Fruit fly (Drosophila melanogaster) whole organism, wandering third instar larva: Measurements from ENCODE around the gene CG32206.

Experiments
- Abd-B ChIP-seq: fragments of >200 bp; optimal IDR thresholded peaks from 2 replicates; lab custom pipeline; 2017; ENCODE audit warnings: missing biosample characterization, missing genetic modification characterization
- CG32264 ChIP-seq: fragments of 200-800 bp; sonication (Bioruptor generic); optimal IDR thresholded peaks from 2 replicates; lab custom pipeline; 2016; ENCODE audit warnings: missing biosample characterization, missing genetic modification characterization
- CG9705 ChIP-seq: fragments of 200-800 bp; sonication (Bioruptor generic); optimal IDR thresholded peaks from 2 replicates; lab custom pipeline; 2018; ENCODE audit warnings: missing biosample characterization, mild to moderate bottlenecking, missing genetic modification characterization
- CrebA ChIP-seq: fragments of 200-800 bp; sonication (Bioruptor generic); optimal IDR thresholded peaks from 2 replicates; lab custom pipeline; 2016; ENCODE audit warnings: missing biosample characterization, mild to moderate bottlenecking, missing genetic modification characterization, borderline replicate concordance
- Dfd ChIP-seq: fragments of >200 bp; optimal IDR thresholded peaks from 2 replicates; lab custom pipeline; 2017; ENCODE audit warnings: missing biosample characterization, missing genetic modification characterization
- Dif ChIP-seq: fragments of 200-275, 200-300 bp; sonication (Bioruptor generic); optimal IDR thresholded peaks from 2 replicates; lab custom pipeline; 2018; ENCODE audit warnings: missing biosample characterization, missing genetic modification characterization; ENCODE audit not compliant: partially characterized antibody
- HLH106 ChIP-seq: fragments of 200-800 bp; optimal IDR thresholded peaks from 3 replicates; lab custom pipeline; 2019; ENCODE audit warnings: missing biosample characterization, mild to moderate bottlenecking, missing genetic modification characterization, moderate library complexity
- Hnf4 ChIP-seq: fragments of 200-800 bp; sonication (Bioruptor generic); optimal IDR thresholded peaks from 2 replicates; lab custom pipeline; 2016; ENCODE audit warnings: missing biosample characterization, mild to moderate bottlenecking, missing genetic modification characterization
- Hr78 ChIP-seq: fragments of >200 bp; optimal IDR thresholded peaks from 2 replicates; lab custom pipeline; 2017; ENCODE audit warnings: missing biosample characterization, missing genetic modification characterization
- Hr83 ChIP-seq: fragments of 200-300 bp; sonication (Bioruptor generic); optimal IDR thresholded peaks from 2 replicates; lab custom pipeline; 2016; ENCODE audit warnings: missing biosample characterization, mild to moderate bottlenecking, missing genetic modification characterization, moderate library complexity; ENCODE audit not compliant: poor library complexity, severe bottlenecking
- Jra ChIP-seq: sonication (Bioruptor generic); optimal IDR thresholded peaks from 2 replicates; lab custom pipeline; 2016; ENCODE audit warnings: missing biosample characterization, missing genetic modification characterization
- Mio ChIP-seq: sonication (Bioruptor generic); optimal IDR thresholded peaks from 2 replicates; lab custom pipeline; 2016; ENCODE audit warnings: missing biosample characterization, missing genetic modification characterization
- Myc ChIP-seq: fragments of >200 bp; optimal IDR thresholded peaks from 2 replicates; lab custom pipeline; 2017
- OdsH ChIP-seq: fragments of 200-800 bp; sonication (Bioruptor generic); optimal IDR thresholded peaks from 2 replicates; lab custom pipeline; 2016; ENCODE audit warnings: missing biosample characterization, mild to moderate bottlenecking, missing genetic modification characterization
- Rel ChIP-seq, 2 experiments: fragments of 200-800 bp; sonication (Bioruptor generic) in 1 of 2; optimal IDR thresholded peaks; 2 replicates in 1 of 2; 3 replicates in 1 of 2; lab custom pipeline; 2016 to 2019; ENCODE audit warnings: mild to moderate bottlenecking in 2 of 2, missing biosample characterization in 2 of 2, missing genetic modification characterization in 2 of 2, moderate library complexity in 1 of 2
- Sp1 ChIP-seq: fragments of 200-800 bp; sonication (Bioruptor generic); optimal IDR thresholded peaks from 3 replicates; lab custom pipeline; 2019; ENCODE audit warnings: missing biosample characterization, mild to moderate bottlenecking, missing genetic modification characterization, moderate library complexity
- br ChIP-seq: fragments of 200-800 bp; sonication (Bioruptor generic); optimal IDR thresholded peaks from 2 replicates; lab custom pipeline; 2016; ENCODE audit warnings: missing biosample characterization, missing genetic modification characterization
- brk ChIP-seq: fragments of 200-800 bp; sonication (Bioruptor generic); optimal IDR thresholded peaks from 2 replicates; lab custom pipeline; 2016; ENCODE audit warnings: missing biosample characterization, mild to moderate bottlenecking, missing genetic modification characterization
- dl ChIP-seq, 2 experiments: fragments of 175-275, 200-275 bp in 1 of 2; fragments of 200-275 bp in 1 of 2; sonication (Bioruptor generic); optimal IDR thresholded peaks; lab custom pipeline; 2018; ENCODE audit warnings: mild to moderate bottlenecking in 2 of 2, missing biosample characterization in 2 of 2, missing genetic modification characterization in 2 of 2, moderate library complexity in 2 of 2; ENCODE audit not compliant: partially characterized antibody in 2 of 2, insufficient read depth in 1 of 2
- dmrt93B ChIP-seq: fragments of 200-800 bp; sonication (Bioruptor generic); optimal IDR thresholded peaks from 2 replicates; lab custom pipeline; 2018; ENCODE audit warnings: missing biosample characterization, mild to moderate bottlenecking, missing genetic modification characterization
- dsf ChIP-seq: sonication (Bioruptor generic); optimal IDR thresholded peaks from 2 replicates; lab custom pipeline; 2016; ENCODE audit warnings: missing biosample characterization, missing genetic modification characterization, borderline replicate concordance
- ey ChIP-seq: fragments of 200-800 bp; sonication (Bioruptor generic); optimal IDR thresholded peaks from 2 replicates; lab custom pipeline; 2016; ENCODE audit warnings: missing biosample characterization, missing genetic modification characterization
- foxo ChIP-seq, 2 experiments: fragments of 200-800 bp; sonication (Bioruptor generic); optimal IDR thresholded peaks; 2 replicates in 1 of 2; 3 replicates in 1 of 2; lab custom pipeline; 2016 to 2017; ENCODE audit warnings: missing biosample characterization in 2 of 2, missing genetic modification characterization in 2 of 2
- fru ChIP-seq: fragments of 200-800 bp; sonication (Bioruptor generic); optimal IDR thresholded peaks from 3 replicates; lab custom pipeline; 2016; ENCODE audit warnings: missing biosample characterization, mild to moderate bottlenecking, missing genetic modification characterization
- h ChIP-seq: fragments of 200-800 bp; sonication (Bioruptor generic); optimal IDR thresholded peaks from 3 replicates; lab custom pipeline; 2016; ENCODE audit warnings: missing biosample characterization, mild to moderate bottlenecking, missing genetic modification characterization
- jim ChIP-seq: fragments of 175-275, 200-325 bp; sonication (Bioruptor generic); optimal IDR thresholded peaks from 2 replicates; lab custom pipeline; 2016; ENCODE audit warnings: missing biosample characterization, mild to moderate bottlenecking, missing genetic modification characterization
- lola ChIP-seq: fragments of >200 bp; optimal IDR thresholded peaks from 2 replicates; lab custom pipeline; 2017; ENCODE audit warnings: missing biosample characterization, missing genetic modification characterization
- pan ChIP-seq: fragments of >200 bp; optimal IDR thresholded peaks from 2 replicates; lab custom pipeline; 2017
- psq ChIP-seq: fragments of 200-800 bp; sonication (Bioruptor generic); optimal IDR thresholded peaks from 3 replicates; lab custom pipeline; 2017; ENCODE audit warnings: missing biosample characterization, mild to moderate bottlenecking, missing genetic modification characterization, moderate library complexity
- rgr ChIP-seq: fragments of 200-800 bp; sonication (Bioruptor generic); optimal IDR thresholded peaks from 3 replicates; lab custom pipeline; 2016; ENCODE audit warnings: missing biosample characterization, mild to moderate bottlenecking, missing genetic modification characterization
- sage ChIP-seq: fragments of 200-800 bp; sonication (Bioruptor generic); optimal IDR thresholded peaks from 2 replicates; lab custom pipeline; 2016; ENCODE audit warnings: missing biosample characterization, mild to moderate bottlenecking, missing genetic modification characterization
- sv ChIP-seq: fragments of 200-800 bp; sonication (Bioruptor generic); optimal IDR thresholded peaks from 3 replicates; lab custom pipeline; 2016; ENCODE audit warnings: missing biosample characterization, missing genetic modification characterization
- tai ChIP-seq: sonication (Bioruptor generic); optimal IDR thresholded peaks from 2 replicates; lab custom pipeline; 2016; ENCODE audit warnings: missing biosample characterization, missing genetic modification characterization
- usp ChIP-seq: fragments of >200 bp; optimal IDR thresholded peaks from 2 replicates; lab custom pipeline; 2017; ENCODE audit warnings: missing biosample characterization, missing genetic modification characterization
- woc ChIP-seq: sonication (Bioruptor generic); optimal IDR thresholded peaks from 2 replicates; lab custom pipeline; 2016; ENCODE audit warnings: missing biosample characterization, mild to moderate bottlenecking, missing genetic modification characterization

Gene CG32206

DNA sequence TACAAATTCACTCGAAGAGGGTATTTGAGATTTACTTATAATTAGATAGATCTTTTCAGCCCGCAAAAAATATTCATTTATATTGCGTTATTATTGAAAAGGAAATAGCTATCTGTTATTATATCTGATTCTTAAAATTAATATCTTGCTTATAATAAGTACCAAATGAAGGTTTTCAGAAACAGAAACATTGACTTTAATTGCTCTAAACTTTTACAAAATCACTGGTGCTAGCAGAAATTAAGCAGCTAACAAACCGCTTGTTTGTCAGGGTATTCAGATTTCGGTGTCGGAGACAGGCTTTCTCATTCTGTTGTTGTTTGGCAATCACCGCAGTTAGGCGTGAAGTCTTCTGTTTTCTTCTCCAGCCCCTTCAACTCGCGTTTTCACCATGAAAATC lies 96.1 kb downstream of the CG32206 start:
- no peak for TF ChIP-seq CG9705 (GFP tag; lab: Kevin White, UChicago)
- no peak for TF ChIP-seq HLH106
- TF ChIP-seq ey (GFP tag; lab: Kevin White, UChicago), result no peak
- no peak for TF ChIP-seq CrebA (GFP tag; lab: Kevin White, UChicago)
- TF ChIP-seq Sp1 (GFP tag; lab: Kevin White, UChicago), result no peak
- TF ChIP-seq pan (lab: Kevin White, UChicago), result no peak
- TF ChIP-seq sv, result no peak
- TF ChIP-seq jim (GFP tag; lab: Kevin White, UChicago), result no peak
- no peak for TF ChIP-seq Hr83
- TF ChIP-seq Dif (GFP tag; lab: Kevin White, UChicago), result no peak
- TF ChIP-seq h (GFP tag; lab: Kevin White, UChicago), result no peak

DNA sequence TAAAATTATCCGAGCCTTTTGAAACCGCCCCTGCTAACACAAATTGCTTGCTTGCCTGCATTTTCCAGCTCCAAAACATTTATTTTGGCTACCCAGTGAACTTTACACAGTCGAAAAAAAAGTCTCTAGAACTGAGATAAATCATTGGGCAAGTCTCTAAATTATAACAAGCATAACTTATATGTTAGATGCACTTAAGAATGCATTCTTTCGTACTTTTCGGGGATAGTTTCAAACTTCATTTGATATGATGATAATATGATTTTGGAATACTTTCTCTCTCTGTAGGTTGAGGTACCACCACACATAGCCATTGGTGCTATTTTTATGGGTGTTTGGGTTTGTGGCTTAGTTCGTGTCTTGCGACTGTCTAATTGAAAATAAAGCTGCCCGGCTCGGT lies 97.8 kb downstream of the CG32206 start:
- TF ChIP-seq ey (GFP tag; lab: Kevin White, UChicago), result no peak
- TF ChIP-seq Hr78 (GFP tag; lab: Kevin White, UChicago), result no peak
- TF ChIP-seq sage (GFP tag; lab: Kevin White, UChicago), result no peak
- TF ChIP-seq Rel (GFP tag; optimal IDR thresholded peaks at IDR 0.05; lab: Kevin White, UChicago), result no peak
- TF ChIP-seq Rel (tag; optimal IDR thresholded peaks at IDR 0.05; lab: Kevin White, UChicago), result no peak
- TF ChIP-seq usp (GFP tag; lab: Kevin White, UChicago), result no peak
- no peak for TF ChIP-seq psq (GFP tag; lab: Kevin White, UChicago)
- TF ChIP-seq CrebA (GFP tag; lab: Kevin White, UChicago), result no peak
- no peak for TF ChIP-seq lola (GFP tag; lab: Kevin White, UChicago)
- TF ChIP-seq Abd-B (GFP tag; lab: Kevin White, UChicago), result no peak
- TF ChIP-seq foxo (GFP tag; optimal IDR thresholded peaks at IDR 0.05; lab: Kevin White, UChicago), result peak in 1 of 2 experiments; percentile 6
- TF ChIP-seq Hr83, result no peak
- TF ChIP-seq Dif (GFP tag; lab: Kevin White, UChicago), result no peak
- peak; percentile 16 for TF ChIP-seq h (GFP tag; lab: Kevin White, UChicago)
- peak; percentile 3 for TF ChIP-seq fru (GFP tag; lab: Kevin White, UChicago)
- no peak for TF ChIP-seq sv
- no peak for TF ChIP-seq woc (GFP tag; lab: Kevin White, UChicago)
- TF ChIP-seq CG9705 (GFP tag; lab: Kevin White, UChicago), result no peak

DNA sequence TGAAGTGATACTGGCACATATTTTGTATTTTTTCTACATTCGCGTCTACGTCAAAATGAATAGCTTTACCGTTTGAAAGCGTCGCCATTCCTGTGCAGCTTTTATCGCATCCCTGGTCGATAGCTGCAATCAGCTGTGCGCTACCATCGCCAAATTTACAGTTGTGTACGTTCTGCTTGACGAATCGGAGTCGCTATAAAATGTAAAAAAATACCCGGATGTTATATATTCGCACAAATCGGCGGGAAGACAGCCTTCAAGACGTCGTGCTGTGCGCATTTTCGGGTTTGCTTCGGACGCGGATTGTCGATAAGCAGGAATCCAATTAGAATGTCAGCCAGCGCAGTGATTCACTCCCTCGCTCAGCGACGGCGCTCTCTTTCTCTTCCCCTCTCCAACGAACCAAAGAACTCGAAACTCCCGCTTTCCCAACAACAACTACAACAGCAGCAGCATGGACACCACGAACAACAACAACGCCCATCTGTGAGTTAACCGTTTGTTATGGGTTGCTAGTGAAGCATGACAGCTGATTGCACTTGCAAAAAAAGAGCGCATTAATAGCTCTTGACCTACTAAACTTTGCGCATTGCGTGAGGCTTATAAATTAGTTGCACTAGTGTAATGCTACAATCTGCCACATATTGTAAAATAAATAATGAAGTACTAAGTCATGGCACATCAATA lies 118.0 kb downstream of the CG32206 start:
- TF ChIP-seq Dfd (no peak), psq (GFP tag; lab: Kevin White, UChicago) (no peak), ey (GFP tag; lab: Kevin White, UChicago) (no peak), CG32264 (GFP tag; lab: Kevin White, UChicago) (no peak), Rel (GFP tag; optimal IDR thresholded peaks at IDR 0.05; lab: Kevin White, UChicago) (no peak), Rel (tag; optimal IDR thresholded peaks at IDR 0.05; lab: Kevin White, UChicago) (peak; percentile 73), tai (peak; percentile 61), dl (GFP tag; optimal IDR thresholded peaks at IDR 0.05; lab: Kevin White, UChicago; ENCODE audit: insufficient read depth in 1 of 2, partially characterized antibody in 2 of 2) (no peak), jim (GFP tag; lab: Kevin White, UChicago) (no peak), Hr83 (no peak), Sp1 (GFP tag; lab: Kevin White, UChicago) (peak; percentile 24), dsf (GFP tag; lab: Kevin White, UChicago) (no peak), sage (GFP tag; lab: Kevin White, UChicago) (no peak), dmrt93B (no peak), Jra (GFP tag; lab: Kevin White, UChicago) (peak; percentile 44), Abd-B (GFP tag; lab: Kevin White, UChicago) (no peak), br (no peak), Myc (lab: Kevin White, UChicago) (no peak), Hnf4 (no peak), brk (no peak), pan (lab: Kevin White, UChicago) (no peak), h (GFP tag; lab: Kevin White, UChicago) (peak; percentile 41), usp (GFP tag; lab: Kevin White, UChicago) (no peak), CG9705 (GFP tag; lab: Kevin White, UChicago) (no peak), rgr (GFP tag; lab: Kevin White, UChicago) (no peak), Hr78 (GFP tag; lab: Kevin White, UChicago) (no peak), sv (no peak), foxo (GFP tag; optimal IDR thresholded peaks at IDR 0.05; lab: Kevin White, UChicago) (peak in 1 of 2 experiments; percentile 27), lola (GFP tag; lab: Kevin White, UChicago) (no peak), OdsH (no peak), CrebA (GFP tag; lab: Kevin White, UChicago) (no peak), HLH106 (no peak), Mio (GFP tag; lab: Kevin White, UChicago) (no peak)
